Worm (Caenorhabditis elegans): ENCODE results near the gene ttbk-6.
A peak's percentile ranks its signal among the peaks of the same experiment; 100 is the strongest.

Gene ttbk-6

ce11 chrIII:5025136-5025629 lies 49.3 kb upstream of the ttbk-6 start (continued):
- TF ChIP-seq madf-10 (tag; optimal IDR thresholded peaks at IDR 0.05) (peak; percentile 43), lin-35 (GFP tag; optimal IDR thresholded peaks at IDR 0.05) (peak in 1 of 3 experiments; percentile 20), repo-1 (tag; optimal IDR thresholded peaks at IDR 0.05) (peak; percentile 62), hmg-1.2 (GFP tag; IDR thresholded peaks at IDR 0.05) (peak; percentile 27; the same call in 1 of the 2 replicates), B0035.1 (tag; optimal IDR thresholded peaks at IDR 0.05) (peak; percentile 68), atf-7 (tag; optimal IDR thresholded peaks at IDR 0.05) (peak; percentile 27), C06A6.2 (GFP tag; conservative IDR thresholded peaks at IDR 0.05) (no peak), ceh-40 (GFP tag; IDR thresholded peaks at IDR 0.05) (0 out of 2 replicates have a peak, but pooled peaks have one; percentile 16), F57C9.4 (tag; optimal IDR thresholded peaks at IDR 0.05) (no peak), B0336.3 (GFP tag; IDR thresholded peaks at IDR 0.05) (no peak; the same call in none of the 2 replicates), Y53G8AR.9 (GFP tag; conservative IDR thresholded peaks at IDR 0.05) (0 out of 2 replicates have a peak, but pooled peaks have one; percentile 75), ztf-22 (GFP tag; optimal IDR thresholded peaks at IDR 0.05) (no peak), ets-4 (GFP tag; optimal IDR thresholded peaks at IDR 0.05) (no peak), egl-44 (GFP tag; IDR thresholded peaks at IDR 0.05) (no peak; the same call in 1 of the 2 replicates), pha-4 (tag; optimal IDR thresholded peaks at IDR 0.05) (peak; percentile 2), hmg-20 (GFP tag; IDR thresholded peaks at IDR 0.05) (0 out of 2 replicates have a peak, but pooled peaks have one; percentile 5), T26A5.8 (tag; optimal IDR thresholded peaks at IDR 0.05) (no peak), hlh-12 (tag; optimal IDR thresholded peaks at IDR 0.05) (no peak), lsy-27 (tag; optimal IDR thresholded peaks at IDR 0.05; ENCODE audit: borderline replicate concordance, insufficient read depth) (no peak), bed-2 (GFP tag; IDR thresholded peaks at IDR 0.05) (no peak), hsf-1 (GFP tag; IDR thresholded peaks at IDR 0.05) (no peak; the same call in 1 of the 2 replicates), ztf-26 (tag; optimal IDR thresholded peaks at IDR 0.05) (peak; percentile 66), ceh-79 (tag; optimal IDR thresholded peaks at IDR 0.05) (no peak), ceh-91 (GFP tag; IDR thresholded peaks at IDR 0.05) (0 out of 2 replicates have a peak, but pooled peaks have one; percentile 24), nhr-90 (tag; optimal IDR thresholded peaks at IDR 0.05) (peak; percentile 45), madf-3 (GFP tag; IDR thresholded peaks at IDR 0.05) (no peak), lin-54 (GFP tag; optimal IDR thresholded peaks at IDR 0.05) (peak; percentile 52), Y95B8A.8 (GFP tag; IDR thresholded peaks at IDR 0.05) (peak; percentile 84), hrde-1 (tag; optimal IDR thresholded peaks at IDR 0.05; ENCODE audit: borderline replicate concordance) (peak; percentile 58), chd-7 (tag; optimal IDR thresholded peaks at IDR 0.05) (peak; percentile 27), ztf-3 (GFP tag; optimal IDR thresholded peaks at IDR 0.05) (no peak), D2030.7 (GFP tag; IDR thresholded peaks at IDR 0.05) (peak; percentile 55), nfya-2 (GFP tag; IDR thresholded peaks at IDR 0.05) (no peak), F22D6.2 (tag; optimal IDR thresholded peaks at IDR 0.05) (no peak), F10E7.11 (tag; optimal IDR thresholded peaks at IDR 0.05) (no peak), unc-62 (GFP tag; optimal IDR thresholded peaks at IDR 0.05) (no peak), nfyb-1 (GFP tag; IDR thresholded peaks at IDR 0.05) (0 out of 2 replicates have a peak, but pooled peaks have one; percentile 65), gei-17 (GFP tag; optimal IDR thresholded peaks at IDR 0.05) (peak; percentile 7), attf-6 (GFP tag; IDR thresholded peaks at IDR 0.05) (no peak), attf-3 (GFP tag; conservative IDR thresholded peaks at IDR 0.05) (peak; percentile 16; the same call in 1 of the 2 replicates), sptf-2 (GFP tag; optimal IDR thresholded peaks at IDR 0.05) (no peak), Y67H2A.10 (GFP tag; conservative IDR thresholded peaks at IDR 0.05) (peak; percentile 12; the same call in 1 of the 2 replicates), nfya-1 (tag; optimal IDR thresholded peaks at IDR 0.05; ENCODE audit: borderline replicate concordance, insufficient read depth) (no peak), fkh-3 (tag; optimal IDR thresholded peaks at IDR 0.05) (no peak)
